Fruit fly (Drosophila melanogaster): ENCODE data around the gene ppk5.

The ppk5 gene

dm6 chr3L:21509488-21510122 lies 24.9 kb upstream of the ppk5 start (continued):
- TF ChIP-seq CG1233 (GFP tag; optimal IDR thresholded peaks at IDR 0.05) (no peak), Drgx (GFP tag; IDR thresholded peaks at IDR 0.05) (peak; percentile 36; the same call in 1 of the 2 replicates), Hand (GFP tag; optimal IDR thresholded peaks at IDR 0.05) (peak; percentile 35), CG12391 (tag; optimal IDR thresholded peaks at IDR 0.05) (peak; percentile 53), sens (GFP tag) (peak; percentile 90), CG14441 (GFP tag; IDR thresholded peaks at IDR 0.05) (no peak), Dp (GFP tag; optimal IDR thresholded peaks at IDR 0.05) (no peak), CG11456 (GFP tag; IDR thresholded peaks at IDR 0.05) (0 out of 3 replicates have a peak, but pooled peaks have one; percentile 7), CoRest (tag; optimal IDR thresholded peaks at IDR 0.05) (peak; percentile 33), Tbp (GFP tag; optimal IDR thresholded peaks at IDR 0.05) (no peak), Dip3 (GFP tag; optimal IDR thresholded peaks at IDR 0.05) (no peak), trh (GFP tag; optimal IDR thresholded peaks at IDR 0.05) (no peak), chif (GFP tag; optimal IDR thresholded peaks at IDR 0.05) (peak; percentile 16 to 41), grn (GFP tag; optimal IDR thresholded peaks at IDR 0.05) (no peak), cato (GFP tag; optimal IDR thresholded peaks at IDR 0.05; ENCODE audit: borderline replicate concordance) (no peak), Meics (GFP tag; optimal IDR thresholded peaks at IDR 0.05) (peak; percentile 47), CG7786 (GFP tag; optimal IDR thresholded peaks at IDR 0.05) (no peak), CG4707 (GFP tag; optimal IDR thresholded peaks at IDR 0.05) (no peak), NfI (GFP tag; optimal IDR thresholded peaks at IDR 0.05) (peak; percentile 31), Doc3 (GFP tag; IDR thresholded peaks at IDR 0.05; ENCODE audit: partially characterized antibody) (no peak), CG4404 (GFP tag; IDR thresholded peaks at IDR 0.05) (no peak), ara (GFP tag; IDR thresholded peaks at IDR 0.05) (no peak), ems (GFP tag; optimal IDR thresholded peaks at IDR 0.05) (peak; percentile 43), CG3995 (GFP tag; optimal IDR thresholded peaks at IDR 0.05) (no peak), CG12219 (GFP tag; optimal IDR thresholded peaks at IDR 0.05) (peak; percentile 38), tio (GFP tag; optimal IDR thresholded peaks at IDR 0.05) (peak; percentile 33), CG4820 (GFP tag; optimal IDR thresholded peaks at IDR 0.05) (no peak), Blimp-1 (GFP tag; optimal IDR thresholded peaks at IDR 0.05) (peak; percentile 29), CG4328 (GFP tag; optimal IDR thresholded peaks at IDR 0.05) (no peak), jumu (GFP tag; optimal IDR thresholded peaks at IDR 0.05) (no peak), CG10543 (GFP tag; optimal IDR thresholded peaks at IDR 0.05) (no peak), salm (tag; optimal IDR thresholded peaks at IDR 0.05) (no peak), CG17328 (GFP tag; IDR thresholded peaks at IDR 0.05) (peak; percentile 51), gt (GFP tag; IDR thresholded peaks at IDR 0.05) (no peak), CG33213 (GFP tag; optimal IDR thresholded peaks at IDR 0.05) (no peak), ci (GFP tag; IDR thresholded peaks at IDR 0.05) (peak; percentile 71; the same call in 2 of the 3 replicates), Hmx (GFP tag; optimal IDR thresholded peaks at IDR 0.05) (no peak), row (GFP tag; IDR thresholded peaks at IDR 0.05) (peak; percentile 71), odd (GFP tag; optimal IDR thresholded peaks at IDR 0.05) (no peak), E2f2 (GFP tag; IDR thresholded peaks at IDR 0.05) (peak; percentile 24; the same call in 1 of the 2 replicates), nerfin-1 (tag; optimal IDR thresholded peaks at IDR 0.05) (no peak), dysf (GFP tag; IDR thresholded peaks at IDR 0.05) (peak; percentile 56; the same call in 1 of the 3 replicates), slou (GFP tag; optimal IDR thresholded peaks at IDR 0.05) (no peak), CG4617 (GFP tag; optimal IDR thresholded peaks at IDR 0.05; ENCODE audit: borderline replicate concordance) (no peak), hb (GFP tag; IDR thresholded peaks at IDR 0.05; ENCODE audit: partially characterized antibody) (no peak), MBD-R2 (GFP tag; IDR thresholded peaks at IDR 0.05) (no peak), CG11723 (GFP tag; optimal IDR thresholded peaks at IDR 0.05) (no peak), CG16779 (GFP tag; IDR thresholded peaks at IDR 0.05) (no peak), CG3065 (GFP tag; optimal IDR thresholded peaks at IDR 0.05) (no peak), CG7357 (GFP tag; IDR thresholded peaks at IDR 0.05) (no peak), CG34376 (GFP tag; optimal IDR thresholded peaks at IDR 0.05) (peak; percentile 16)

Data from whole organism, embryonic.